Worm (Caenorhabditis elegans) whole organism, L4 larva: ENCODE results near the gene clec-165.

Source experiments
- ama-1 ChIP-seq: fragments of 150-350 bp; optimal IDR thresholded peaks from 2 replicates; lab custom pipeline; 2014; ENCODE audit warnings: inconsistent platforms, mixed read lengths
- ceh-28 ChIP-seq: fragments of 150-350 bp; optimal IDR thresholded peaks from 2 replicates; lab custom pipeline; 2014; ENCODE audit warnings: missing biosample characterization, missing genetic modification reagents, missing genetic modification characterization
- ceh-32 ChIP-seq: sonication (generic microtip); optimal IDR thresholded peaks from 2 replicates; lab custom pipeline; 2016; ENCODE audit warnings: mild to moderate bottlenecking, missing genetic modification characterization, missing compliant biosample characterization; ENCODE audit not compliant: poor library complexity
- dpl-1 ChIP-seq: fragments of 150-350 bp; optimal IDR thresholded peaks from 2 replicates; lab custom pipeline; 2014; ENCODE audit warnings: missing biosample characterization, missing genetic modification reagents, missing genetic modification characterization
- lir-3 ChIP-seq: sonication (generic microtip); optimal IDR thresholded peaks from 2 replicates; lab custom pipeline; 2016; ENCODE audit warnings: mild to moderate bottlenecking, missing genetic modification characterization, missing compliant biosample characterization
- nhr-11 ChIP-seq: fragments of 150-350 bp; optimal IDR thresholded peaks from 2 replicates; lab custom pipeline; 2014; ENCODE audit warnings: missing biosample characterization, missing genetic modification characterization
- nhr-111 ChIP-seq: fragments of 200-800 bp; sonication (Bioruptor generic); optimal IDR thresholded peaks from 2 replicates; lab custom pipeline; 2018; ENCODE audit warnings: mild to moderate bottlenecking, missing genetic modification characterization, missing compliant biosample characterization
- nhr-6 ChIP-seq: fragments of 150-350 bp; optimal IDR thresholded peaks from 2 replicates; lab custom pipeline; 2014; ENCODE audit warnings: missing biosample characterization, missing genetic modification characterization
- set-16 ChIP-seq: fragments of 200-800 bp; sonication (Bioruptor generic); IDR thresholded peaks from 2 replicates; pipeline ENCODE4 v1.3.6; 2022; ENCODE audit warnings: missing genetic modification reagents, missing genetic modification characterization, missing compliant biosample characterization
- skn-1 ChIP-seq: fragments of 150-350 bp; optimal IDR thresholded peaks from 2 replicates; lab custom pipeline; 2014; ENCODE audit warnings: missing biosample characterization, missing genetic modification characterization

DNA sequence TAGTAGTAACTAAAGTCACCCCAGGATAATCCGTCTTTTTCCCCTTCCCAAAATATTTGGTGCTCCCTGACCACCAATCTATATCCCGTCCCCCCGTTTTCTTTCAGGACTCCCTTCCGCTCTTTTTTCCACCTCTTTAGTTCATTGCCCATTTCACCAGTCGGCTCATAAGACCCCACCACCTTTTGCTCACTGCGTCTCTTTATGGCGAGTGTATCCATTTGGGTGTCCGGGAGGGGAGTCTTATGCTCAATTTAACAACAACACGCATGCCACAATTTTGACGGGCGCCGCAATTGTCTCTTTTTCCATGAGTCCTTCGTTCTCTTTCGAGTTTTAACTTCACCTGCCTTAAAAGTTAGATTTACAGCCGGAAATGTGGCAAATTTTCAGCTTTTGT is 33.5 kb downstream of the clec-165 start:
- TF ChIP-seq nhr-11 (tag; lab: Kevin White, UChicago) (peak; percentile 6), ceh-28 (tag; lab: Kevin White, UChicago) (no peak), skn-1 (tag; lab: Kevin White, UChicago) (no peak), set-16 (GFP tag; lab: Robert Waterston, UW) (no peak), dpl-1 (GFP tag; lab: Kevin White, UChicago) (no peak), ama-1 (no peak), lir-3 (tag; lab: Kevin White, UChicago) (no peak), ceh-32 (tag; lab: Kevin White, UChicago) (no peak), nhr-111 (GFP tag; lab: Kevin White, UChicago) (no peak), nhr-6 (tag; lab: Kevin White, UChicago) (no peak)
